Worm (Caenorhabditis elegans): ENCODE measurements around the gene M153.5.

- TF ChIP-seq mep-1 (tag; optimal IDR thresholded peaks at IDR 0.05) (no peak), drap-1 (GFP tag; optimal IDR thresholded peaks at IDR 0.05) (no peak), nhr-28 (tag; optimal IDR thresholded peaks at IDR 0.05) (no peak), nhr-237 (tag; optimal IDR thresholded peaks at IDR 0.05) (no peak), ztf-11 (tag; optimal IDR thresholded peaks at IDR 0.05) (no peak), unc-62 (GFP tag; optimal IDR thresholded peaks at IDR 0.05) (no peak), mls-2 (tag; optimal IDR thresholded peaks at IDR 0.05) (no peak), ham-2 (GFP tag; optimal IDR thresholded peaks at IDR 0.05) (no peak), lin-13 (tag; optimal IDR thresholded peaks at IDR 0.05) (no peak), elt-1 (tag; optimal IDR thresholded peaks at IDR 0.05; ENCODE audit: borderline replicate concordance, insufficient read depth) (no peak), unc-39 (tag; optimal IDR thresholded peaks at IDR 0.05) (no peak), pha-4 (tag; optimal IDR thresholded peaks at IDR 0.05) (no peak)
Observed at ce11 chrX:12164047-12164446, 20.3 kb downstream of the M153.5 start.
